Worm (Caenorhabditis elegans) whole organism, young adult: ENCODE measurements around the gene C49C3.4.
A peak's percentile ranks its signal among the peaks of the same experiment; 100 is the strongest.

Experiments used
- B0261.1 ChIP-seq: sonication (generic microtip); optimal IDR thresholded peaks from 2 replicates; lab custom pipeline; 2016; ENCODE audit warnings: mild to moderate bottlenecking, missing genetic modification characterization, moderate library complexity, missing compliant biosample characterization
- F10E7.11 ChIP-seq: sonication (generic microtip); optimal IDR thresholded peaks from 2 replicates; lab custom pipeline; 2017; ENCODE audit warnings: mild to moderate bottlenecking, missing genetic modification characterization, moderate library complexity, missing compliant biosample characterization
- F22D6.2 ChIP-seq: sonication (generic microtip); optimal IDR thresholded peaks from 2 replicates; lab custom pipeline; 2016; ENCODE audit warnings: mild to moderate bottlenecking, missing genetic modification characterization, missing compliant biosample characterization
- F52B5.7 ChIP-seq: sonication (generic microtip); optimal IDR thresholded peaks from 2 replicates; lab custom pipeline; 2016; ENCODE audit warnings: mild to moderate bottlenecking, missing genetic modification characterization, missing compliant biosample characterization
- F57A8.1 ChIP-seq: fragments of 200-800 bp; sonication (Bioruptor generic); optimal IDR thresholded peaks from 2 replicates; lab custom pipeline; 2018; ENCODE audit warnings: mild to moderate bottlenecking, missing genetic modification characterization, moderate library complexity, missing compliant biosample characterization
- T07F8.4 ChIP-seq: sonication (generic microtip); optimal IDR thresholded peaks from 2 replicates; lab custom pipeline; 2016; ENCODE audit warnings: mild to moderate bottlenecking, missing genetic modification characterization, moderate library complexity, missing compliant biosample characterization
- T26A5.8 ChIP-seq: sonication (generic microtip); optimal IDR thresholded peaks from 2 replicates; lab custom pipeline; 2016; ENCODE audit warnings: missing genetic modification characterization, missing compliant biosample characterization
- Y53G8AR.9 ChIP-seq: fragments of 200-800 bp; sonication (Bioruptor generic); conservative IDR thresholded peaks from 2 replicates; pipeline ENCODE4 v1.3.6; 2022; ENCODE audit warnings: missing genetic modification reagents, missing genetic modification characterization, missing compliant biosample characterization
- Y56A3A.18 ChIP-seq: fragments of 200-800 bp; sonication (Bioruptor generic); IDR thresholded peaks from 2 replicates; pipeline ENCODE4 v1.3.6; 2022; ENCODE audit warnings: missing genetic modification reagents, missing genetic modification characterization, missing compliant biosample characterization
- Y95B8A.8 ChIP-seq: fragments of 200-800 bp; sonication (Bioruptor generic); IDR thresholded peaks from 2 replicates; pipeline ENCODE4 v1.3.6; 2022; ENCODE audit warnings: missing genetic modification reagents, missing genetic modification characterization, missing compliant biosample characterization
- ZK185.1 ChIP-seq: sonication (generic microtip); optimal IDR thresholded peaks from 2 replicates; lab custom pipeline; 2016; ENCODE audit warnings: mild to moderate bottlenecking, missing genetic modification characterization, missing compliant biosample characterization; ENCODE audit not compliant: poor library complexity, severe bottlenecking
- ama-1 ChIP-seq, 3 experiments: fragments of 150-350 bp in 1 of 3; sonication (generic microtip) in 2 of 3; optimal IDR thresholded peaks; 2 replicates each; lab custom pipeline; 2014 to 2018; ENCODE audit warnings: missing biosample characterization in 2 of 3, missing genetic modification characterization in 2 of 3, missing genetic modification reagents in 2 of 3
- atf-7 ChIP-seq: sonication (generic microtip); optimal IDR thresholded peaks from 2 replicates; lab custom pipeline; 2017; ENCODE audit warnings: mild to moderate bottlenecking, missing genetic modification characterization, missing compliant biosample characterization
- athp-1 ChIP-seq: sonication (generic microtip); optimal IDR thresholded peaks from 2 replicates; lab custom pipeline; 2017; ENCODE audit warnings: mild to moderate bottlenecking, missing genetic modification characterization, missing compliant biosample characterization
- attf-3 ChIP-seq: fragments of 200-800 bp; sonication (Bioruptor generic); conservative IDR thresholded peaks from 2 replicates; pipeline ENCODE4 v1.3.6; 2022; ENCODE audit warnings: missing genetic modification reagents, missing genetic modification characterization, missing compliant biosample characterization
- bed-2 ChIP-seq: fragments of 200-800 bp; sonication (Bioruptor generic); IDR thresholded peaks from 2 replicates; pipeline ENCODE4 v1.3.6; 2022; ENCODE audit warnings: missing genetic modification reagents, missing genetic modification characterization, missing compliant biosample characterization
- cebp-1 ChIP-seq, 2 experiments: fragments of 200-800 bp in 1 of 2; sonication (Bioruptor generic) in 1 of 2; sonication (generic microtip) in 1 of 2; IDR thresholded peaks in 1 of 2; optimal IDR thresholded peaks in 1 of 2; 2 replicates each; pipeline versions ENCODE4 v1.3.6 to Lab custom; 2017 to 2022; ENCODE audit warnings: missing compliant biosample characterization in 2 of 2, missing genetic modification characterization in 2 of 2, mild to moderate bottlenecking in 1 of 2, missing genetic modification reagents in 1 of 2, moderate library complexity in 1 of 2
- ceh-100 ChIP-seq: fragments of 200-800 bp; sonication (Bioruptor generic); IDR thresholded peaks from 2 replicates; pipeline ENCODE4 v1.3.6; 2022; ENCODE audit warnings: missing genetic modification reagents, missing genetic modification characterization, missing compliant biosample characterization
- ceh-91 ChIP-seq: fragments of 200-800 bp; sonication (Bioruptor generic); IDR thresholded peaks from 2 replicates; pipeline ENCODE4 v1.3.6; 2022; ENCODE audit warnings: missing genetic modification reagents, missing genetic modification characterization, missing compliant biosample characterization
- die-1 ChIP-seq: sonication (generic microtip); optimal IDR thresholded peaks from 2 replicates; lab custom pipeline; 2016; ENCODE audit warnings: missing genotype, mild to moderate bottlenecking, missing genetic modification characterization, missing compliant biosample characterization
- dpff-1 ChIP-seq: sonication (generic microtip); optimal IDR thresholded peaks from 2 replicates; lab custom pipeline; 2017; ENCODE audit warnings: mild to moderate bottlenecking, missing genetic modification characterization, missing compliant biosample characterization
- egl-18 ChIP-seq: fragments of 200-800 bp; sonication (Bioruptor generic); IDR thresholded peaks from 2 replicates; pipeline ENCODE4 v1.3.6; 2022; ENCODE audit warnings: missing genetic modification reagents, missing genetic modification characterization, missing compliant biosample characterization
- ets-4 ChIP-seq: fragments of 200-800 bp; sonication (Bioruptor generic); optimal IDR thresholded peaks from 2 replicates; lab custom pipeline; 2018; ENCODE audit warnings: mild to moderate bottlenecking, missing genetic modification characterization, missing compliant biosample characterization
- hlh-12 ChIP-seq: sonication (generic microtip); optimal IDR thresholded peaks from 2 replicates; lab custom pipeline; 2016; ENCODE audit warnings: missing genetic modification characterization, missing compliant biosample characterization
- hmg-1.2 ChIP-seq: fragments of 200-800 bp; sonication (Bioruptor generic); IDR thresholded peaks from 2 replicates; pipeline ENCODE4 v1.3.6; 2022; ENCODE audit warnings: missing genetic modification reagents, missing genetic modification characterization, missing compliant biosample characterization
- hrde-1 ChIP-seq: sonication (generic microtip); optimal IDR thresholded peaks from 2 replicates; lab custom pipeline; 2016; ENCODE audit warnings: missing genetic modification characterization, mild to moderate bottlenecking, missing compliant biosample characterization, moderate library complexity, missing genotype, missing genetic modification reagents, borderline replicate concordance
- hsf-1 ChIP-seq: fragments of 200-800 bp; sonication (Bioruptor generic); IDR thresholded peaks from 2 replicates; pipeline ENCODE4 v1.3.6; 2022; ENCODE audit warnings: missing genetic modification reagents, missing genetic modification characterization, missing compliant biosample characterization
- lir-1 ChIP-seq: fragments of 200-800 bp; sonication (Bioruptor generic); conservative IDR thresholded peaks from 2 replicates; pipeline ENCODE4 v1.3.6; 2022; ENCODE audit warnings: missing genetic modification reagents, missing genetic modification characterization, missing compliant biosample characterization
- lsl-1 ChIP-seq: fragments of 200-800 bp; sonication (Bioruptor generic); optimal IDR thresholded peaks from 2 replicates; lab custom pipeline; 2018; ENCODE audit warnings: mild to moderate bottlenecking, missing genetic modification characterization, moderate library complexity, missing compliant biosample characterization
- madf-10 ChIP-seq: sonication (generic microtip); optimal IDR thresholded peaks from 2 replicates; lab custom pipeline; 2016; ENCODE audit warnings: mild to moderate bottlenecking, missing genetic modification characterization, missing compliant biosample characterization
- mcd-1 ChIP-seq: fragments of 200-800 bp; sonication (Bioruptor generic); IDR thresholded peaks from 2 replicates; pipeline ENCODE4 v1.3.6; 2022; ENCODE audit warnings: missing genetic modification reagents, missing genetic modification characterization, missing compliant biosample characterization
- mel-28 ChIP-seq: sonication (generic microtip); optimal IDR thresholded peaks from 2 replicates; lab custom pipeline; 2016; ENCODE audit warnings: borderline replicate concordance, mild to moderate bottlenecking, missing genetic modification characterization, missing compliant biosample characterization
- nfya-1 ChIP-seq: sonication (generic microtip); optimal IDR thresholded peaks from 2 replicates; lab custom pipeline; 2017; ENCODE audit warnings: antibody characterized with exemption, missing compliant biosample characterization, missing genetic modification characterization, borderline replicate concordance; ENCODE audit not compliant: insufficient read depth
- nfya-2 ChIP-seq: fragments of 200-800 bp; sonication (Bioruptor generic); IDR thresholded peaks from 2 replicates; pipeline ENCODE4 v1.3.6; 2022; ENCODE audit warnings: missing genetic modification reagents, missing genetic modification characterization, missing compliant biosample characterization
- nhr-120 ChIP-seq: fragments of 200-800 bp; sonication (Bioruptor generic); IDR thresholded peaks from 2 replicates; pipeline ENCODE4 v1.3.6; 2022; ENCODE audit warnings: missing genetic modification characterization, missing compliant biosample characterization
- rpc-1 ChIP-seq, 2 experiments: fragments of 150-350 bp in 1 of 2; sonication (generic microtip) in 1 of 2; optimal IDR thresholded peaks; 2 replicates each; lab custom pipeline; 2014 to 2018; ENCODE audit warnings: missing biosample characterization in 1 of 2, missing genetic modification characterization in 1 of 2, missing genetic modification reagents in 1 of 2, missing genotype in 1 of 2
- sdz-38 ChIP-seq: sonication (generic microtip); optimal IDR thresholded peaks from 2 replicates; lab custom pipeline; 2016; ENCODE audit warnings: missing genotype, missing genetic modification characterization, missing compliant biosample characterization
- snpc-1.3 ChIP-seq: sonication (generic microtip); optimal IDR thresholded peaks from 2 replicates; lab custom pipeline; 2017; ENCODE audit warnings: missing genetic modification characterization, mild to moderate bottlenecking, missing compliant biosample characterization, antibody characterized with exemption, moderate library complexity, missing genotype, missing genetic modification reagents; ENCODE audit not compliant: insufficient read depth
- snpc-3.4 ChIP-seq: sonication (generic microtip); optimal IDR thresholded peaks from 2 replicates; lab custom pipeline; 2017; ENCODE audit warnings: missing genetic modification characterization, mild to moderate bottlenecking, missing compliant biosample characterization, antibody characterized with exemption, moderate library complexity, missing genotype, missing genetic modification reagents
- snpc-4 ChIP-seq, 5 experiments: fragments of 150-350 bp in 1 of 5; sonication (generic microtip) in 4 of 5; optimal IDR thresholded peaks; 2 replicates each; lab custom pipeline; 2014 to 2018; ENCODE audit warnings: missing genetic modification characterization in 5 of 5, missing biosample characterization in 3 of 5, antibody characterized with exemption in 2 of 5, mild to moderate bottlenecking in 2 of 5, missing compliant biosample characterization in 2 of 5, missing genotype in 2 of 5, moderate library complexity in 2 of 5, missing genetic modification reagents in 1 of 5
- tlf-1 ChIP-seq: fragments of 200-800 bp; sonication (Bioruptor generic); optimal IDR thresholded peaks from 2 replicates; lab custom pipeline; 2018; ENCODE audit warnings: mild to moderate bottlenecking, missing genetic modification characterization, missing compliant biosample characterization
- unc-130 ChIP-seq: sonication (generic microtip); optimal IDR thresholded peaks from 2 replicates; lab custom pipeline; 2016; ENCODE audit warnings: missing genetic modification reagents, missing genetic modification characterization, missing compliant biosample characterization
- unc-62 ChIP-seq: fragments of 150-350 bp; optimal IDR thresholded peaks from 2 replicates; lab custom pipeline; 2014; ENCODE audit warnings: missing biosample characterization, missing genetic modification reagents, missing genetic modification characterization
- xnd-1 ChIP-seq: sonication (generic microtip); optimal IDR thresholded peaks from 2 replicates; lab custom pipeline; 2016; ENCODE audit warnings: missing genotype, missing genetic modification reagents, missing genetic modification characterization, missing compliant biosample characterization
- zim-3 ChIP-seq: sonication (generic microtip); optimal IDR thresholded peaks from 2 replicates; lab custom pipeline; 2017; ENCODE audit warnings: mild to moderate bottlenecking, missing genetic modification characterization, moderate library complexity, missing compliant biosample characterization
- ztf-26 ChIP-seq: sonication (generic microtip); optimal IDR thresholded peaks from 2 replicates; lab custom pipeline; 2017; ENCODE audit warnings: missing genetic modification characterization, missing compliant biosample characterization

C49C3.4 gene

DNA sequence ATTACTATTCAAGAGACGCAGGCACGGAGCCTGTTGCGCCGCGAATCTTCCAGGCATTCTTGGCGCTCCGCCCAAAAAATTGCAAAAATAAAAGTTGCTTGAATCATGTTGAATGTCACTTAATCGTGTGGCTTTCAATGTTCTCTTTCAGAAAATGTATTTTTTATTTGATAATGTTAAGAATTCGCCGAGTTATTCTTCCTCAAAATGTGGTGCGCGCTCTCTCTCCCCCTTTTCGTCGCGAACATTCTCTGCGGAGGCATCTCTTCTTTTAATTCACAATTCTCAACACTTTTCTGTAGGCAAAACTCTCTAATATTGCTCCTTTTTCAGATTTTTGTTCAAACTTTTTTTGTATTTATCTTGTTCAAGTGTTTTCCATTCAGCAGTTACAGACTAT lies 42.2 kb upstream of the C49C3.4 start (continued):
- TF ChIP-seq Y53G8AR.9 (GFP tag; lab: Robert Waterston, UW), result peak; percentile 97
- TF ChIP-seq ZK185.1 (tag; lab: Kevin White, UChicago), result peak; percentile 79
- TF ChIP-seq ets-4, result no peak
- TF ChIP-seq ceh-91 (GFP tag; lab: Robert Waterston, UW), result peak; percentile 92
- peak; percentile 57 for TF ChIP-seq xnd-1 (tag; lab: Kevin White, UChicago)
- peak; percentile 77 for TF ChIP-seq bed-2 (GFP tag; lab: Robert Waterston, UW)
- TF ChIP-seq nfya-1 (tag; lab: Kevin White, UChicago), result no peak
- peak; percentile 96 for TF ChIP-seq atf-7 (tag; lab: Kevin White, UChicago)
- TF ChIP-seq attf-3 (GFP tag; lab: Robert Waterston, UW), result peak; percentile 74
- TF ChIP-seq snpc-3.4 (tag; lab: Kevin White, UChicago), result peak; percentile 80
- peak; percentile 100 for TF ChIP-seq hsf-1 (GFP tag; lab: Robert Waterston, UW)
- TF ChIP-seq zim-3 (tag; lab: Kevin White, UChicago), result peak; percentile 95
- TF ChIP-seq sdz-38, result no peak
- TF ChIP-seq snpc-1.3 (tag; lab: Kevin White, UChicago), result peak; percentile 61
- peak; percentile 85 for TF ChIP-seq F22D6.2
- 0 out of 2 replicates have a peak, but pooled peaks have one; percentile 38 for TF ChIP-seq Y56A3A.18 (GFP tag; lab: Robert Waterston, UW)
- peak; percentile 83 for TF ChIP-seq unc-130 (GFP tag; lab: Kevin White, UChicago)
- no peak for TF ChIP-seq nfya-2 (GFP tag; lab: Robert Waterston, UW)
- TF ChIP-seq ztf-26 (tag; lab: Kevin White, UChicago), result peak; percentile 97
- TF ChIP-seq egl-18 (GFP tag; lab: Robert Waterston, UW), result peak; percentile 88
- peak; percentile 82 for TF ChIP-seq mel-28 (tag; lab: Kevin White, UChicago)
- TF ChIP-seq snpc-4 (GFP tag; optimal IDR thresholded peaks at IDR 0.05; lab: Kevin White, UChicago), result peak; percentile 79
- peak; percentile 82 to 94 (median 86) for TF ChIP-seq snpc-4 (tag; optimal IDR thresholded peaks at IDR 0.05; lab: Kevin White, UChicago)
- TF ChIP-seq nhr-120 (GFP tag; lab: Robert Waterston, UW), result no peak
- peak; percentile 94 for TF ChIP-seq cebp-1 (GFP tag; IDR thresholded peaks at IDR 0.05; lab: Robert Waterston, UW)
- peak; percentile 97 for TF ChIP-seq cebp-1 (tag; optimal IDR thresholded peaks at IDR 0.05; lab: Kevin White, UChicago)
- peak; percentile 94 for TF ChIP-seq Y95B8A.8 (GFP tag; lab: Robert Waterston, UW)
- TF ChIP-seq F52B5.7 (tag; lab: Kevin White, UChicago), result peak; percentile 93
- peak; percentile 64 for TF ChIP-seq lsl-1 (GFP tag; lab: Kevin White, UChicago)
- TF ChIP-seq rpc-1 (optimal IDR thresholded peaks at IDR 0.05; lab: Kevin White, UChicago), result peak; percentile 80
- TF ChIP-seq rpc-1 (tag; optimal IDR thresholded peaks at IDR 0.05; lab: Kevin White, UChicago), result no peak
- peak; percentile 96 for TF ChIP-seq lir-1 (GFP tag; lab: Robert Waterston, UW)
- TF ChIP-seq ceh-100 (GFP tag; lab: Robert Waterston, UW), result peak; percentile 81
- peak; percentile 99 for TF ChIP-seq tlf-1 (GFP tag; lab: Kevin White, UChicago)
- peak; percentile 81 for TF ChIP-seq F10E7.11 (tag; lab: Kevin White, UChicago)
- TF ChIP-seq hlh-12 (tag; lab: Kevin White, UChicago), result no peak
- peak; percentile 91 for TF ChIP-seq dpff-1
- no peak for TF ChIP-seq unc-62
- peak; percentile 24 for TF ChIP-seq die-1 (tag; lab: Kevin White, UChicago)
- TF ChIP-seq B0261.1, result peak; percentile 42
- TF ChIP-seq madf-10 (tag; lab: Kevin White, UChicago), result peak; percentile 91
- TF ChIP-seq ama-1 (optimal IDR thresholded peaks at IDR 0.05; lab: Kevin White, UChicago), result peak; percentile 44
- peak in 1 of 2 experiments; percentile 74 for TF ChIP-seq ama-1 (GFP tag; optimal IDR thresholded peaks at IDR 0.05; lab: Kevin White, UChicago)
- TF ChIP-seq hmg-1.2 (GFP tag; lab: Robert Waterston, UW), result peak; percentile 91
- TF ChIP-seq mcd-1 (GFP tag; lab: Robert Waterston, UW), result peak; percentile 92
- TF ChIP-seq hrde-1, result peak; percentile 74
- TF ChIP-seq F57A8.1 (GFP tag; lab: Kevin White, UChicago), result no peak
- TF ChIP-seq T07F8.4, result no peak
- peak; percentile 5 for TF ChIP-seq T26A5.8 (tag; lab: Kevin White, UChicago)
- TF ChIP-seq athp-1 (tag; lab: Kevin White, UChicago), result peak; percentile 96
